Worm (Caenorhabditis elegans): Measurements from ENCODE around the gene srz-58.

The srz-58 gene

ce11 chrV:17302754-17303153 is 15.2 kb upstream of the srz-58 start, which contains the start of gene sri-70:
Gene sri-70 (plus strand): TSS chrV:17303054.
- no peak for TF ChIP-seq zip-4 (GFP tag; optimal IDR thresholded peaks at IDR 0.05)

DNA sequence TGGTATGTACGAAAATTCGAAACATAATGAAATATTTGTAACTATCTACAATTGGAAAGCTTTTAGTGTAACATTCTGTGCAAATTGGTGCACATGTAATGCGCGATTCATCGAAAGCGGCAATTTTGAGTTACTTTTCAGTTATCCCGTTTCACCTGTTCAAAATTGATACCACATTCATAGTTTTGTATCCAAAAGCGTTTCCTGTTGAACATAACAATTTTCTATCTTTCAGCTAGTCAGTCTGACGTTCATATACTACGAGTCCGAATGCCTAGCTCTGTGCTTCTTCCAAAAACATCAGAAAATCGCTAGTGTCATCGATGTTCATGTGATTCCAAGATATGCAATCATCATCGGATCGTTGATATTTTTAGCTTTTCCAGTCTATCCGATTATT is 14.6 kb upstream of the srz-58 start:
- TF ChIP-seq unc-86 (tag; optimal IDR thresholded peaks at IDR 0.05) (no peak), ztf-11 (tag; optimal IDR thresholded peaks at IDR 0.05) (no peak), lir-3 (tag; optimal IDR thresholded peaks at IDR 0.05; ENCODE audit: poor library complexity) (no peak), efl-1 (optimal IDR thresholded peaks at IDR 0.05) (no peak), efl-1 (GFP tag; optimal IDR thresholded peaks at IDR 0.05 in 1 of 2) (no peak), swsn-7 (tag; optimal IDR thresholded peaks at IDR 0.05) (no peak), elt-3 (tag; optimal IDR thresholded peaks at IDR 0.05) (no peak), nhr-90 (tag; optimal IDR thresholded peaks at IDR 0.05; ENCODE audit: poor library complexity) (no peak), blmp-1 (tag; optimal IDR thresholded peaks at IDR 0.05) (no peak), nhr-20 (tag; optimal IDR thresholded peaks at IDR 0.05) (no peak), sup-37 (GFP tag; optimal IDR thresholded peaks at IDR 0.05) (no peak), ceh-63 (GFP tag; optimal IDR thresholded peaks at IDR 0.05) (no peak), ceh-90 (tag; optimal IDR thresholded peaks at IDR 0.05) (no peak), F16B12.6 (tag; optimal IDR thresholded peaks at IDR 0.05) (no peak)

DNA sequence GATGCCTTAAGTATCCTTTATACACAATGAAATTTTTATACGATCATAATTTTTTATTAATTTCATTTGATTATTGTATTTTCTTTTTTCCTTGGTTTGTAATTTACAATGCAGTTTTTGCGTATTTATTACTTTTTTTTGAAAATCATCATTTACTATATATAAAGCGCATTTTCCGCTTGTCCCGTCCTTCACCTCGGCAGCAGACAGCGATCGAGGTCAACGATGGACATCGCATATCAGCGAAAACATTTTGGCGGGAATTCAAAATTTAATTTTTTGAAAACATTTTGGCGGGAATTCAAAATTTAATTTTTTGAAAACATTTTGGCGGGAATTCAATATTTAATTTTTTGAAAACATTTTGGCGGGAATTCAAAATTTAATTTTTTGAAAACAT is 10.0 kb upstream of the srz-58 start:
- TF ChIP-seq nhr-77 (tag; optimal IDR thresholded peaks at IDR 0.05) (no peak), unc-30 (tag; optimal IDR thresholded peaks at IDR 0.05) (no peak), efl-1 (optimal IDR thresholded peaks at IDR 0.05) (no peak), efl-1 (GFP tag; optimal IDR thresholded peaks at IDR 0.05 in 1 of 2) (peak in 1 of 2 experiments; percentile 34), dpl-1 (GFP tag; optimal IDR thresholded peaks at IDR 0.05) (peak in 1 of 3 experiments; percentile 18)

DNA sequence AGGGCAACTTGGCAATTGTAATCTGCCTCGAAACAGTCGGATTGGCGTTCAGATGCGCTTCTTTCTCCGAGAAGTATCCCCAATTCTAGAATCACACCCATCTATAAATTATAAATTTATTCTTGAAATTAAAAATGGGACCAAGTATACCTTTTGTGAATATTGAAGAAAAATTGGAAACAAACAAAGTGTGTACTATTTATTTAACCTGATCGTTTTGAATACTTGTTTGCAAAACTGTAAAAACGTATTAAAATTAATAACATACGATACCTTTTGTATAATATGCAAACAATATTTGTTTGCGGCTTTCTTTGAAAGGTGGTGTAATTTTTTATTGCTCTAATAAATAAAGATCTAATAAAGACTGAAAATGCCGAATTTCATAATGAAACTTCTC is 5.6 kb upstream of the srz-58 start, which contains the start of gene Y61B8B.3:
Y61B8B.3 (minus strand) TSS at position 101 of the 400 bp plus-strand sequence.
- no peak for TF ChIP-seq mep-1 (tag; optimal IDR thresholded peaks at IDR 0.05)
- no peak for TF ChIP-seq unc-86 (tag; optimal IDR thresholded peaks at IDR 0.05)
- TF ChIP-seq grh-1 (GFP tag; IDR thresholded peaks at IDR 0.05), result no peak
- no peak for TF ChIP-seq fkh-8 (tag; optimal IDR thresholded peaks at IDR 0.05)
- TF ChIP-seq ets-5 (GFP tag; IDR thresholded peaks at IDR 0.05), result no peak
- TF ChIP-seq sox-4 (tag; optimal IDR thresholded peaks at IDR 0.05), result no peak
- no peak for TF ChIP-seq unc-62 (GFP tag; optimal IDR thresholded peaks at IDR 0.05)
- no peak for TF ChIP-seq Y116A8C.19 (tag; optimal IDR thresholded peaks at IDR 0.05; ENCODE audit: borderline replicate concordance)
- no peak for TF ChIP-seq ztf-4 (tag; optimal IDR thresholded peaks at IDR 0.05)

ce11 chrV:17315063-17315462 is 2.9 kb upstream of the srz-58 start, which contains the start of gene F31E9.6:
Gene F31E9.6 (minus strand): TSS chrV:17315153.
- no peak for TF ChIP-seq snu-23 (GFP tag; optimal IDR thresholded peaks at IDR 0.05)
- TF ChIP-seq sup-37 (GFP tag; optimal IDR thresholded peaks at IDR 0.05), result no peak
- TF ChIP-seq efl-1 (optimal IDR thresholded peaks at IDR 0.05), result peak; percentile 9 to 46
- peak in 1 of 2 experiments; percentile 87 for TF ChIP-seq efl-1 (GFP tag; optimal IDR thresholded peaks at IDR 0.05 in 1 of 2)
- no peak for TF ChIP-seq fkh-8 (tag; optimal IDR thresholded peaks at IDR 0.05)

DNA sequence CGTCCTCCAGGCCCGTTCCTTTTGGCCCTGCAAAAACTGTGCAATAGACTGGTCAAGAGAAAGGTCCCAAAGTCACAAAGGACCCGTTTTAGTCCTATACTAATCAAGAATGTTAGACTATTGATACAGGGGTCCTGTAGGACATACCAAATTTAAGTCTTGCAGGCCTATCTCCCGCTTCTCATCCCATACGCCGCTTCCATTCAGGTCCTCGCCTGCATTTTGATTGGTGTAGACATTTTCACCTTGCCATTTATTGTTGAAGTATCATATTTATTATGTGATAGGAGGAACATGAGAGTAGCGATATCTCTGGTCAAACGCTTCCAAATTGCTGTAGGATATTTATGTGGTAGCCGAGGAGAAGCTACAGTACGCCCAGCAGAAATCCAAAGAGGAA is 650 bp upstream of the srz-58 start:
- TF ChIP-seq lin-14 (GFP tag; optimal IDR thresholded peaks at IDR 0.05) (no peak), ceh-88 (GFP tag; IDR thresholded peaks at IDR 0.05) (no peak), unc-30 (tag; optimal IDR thresholded peaks at IDR 0.05) (no peak), nhr-76 (tag; optimal IDR thresholded peaks at IDR 0.05) (no peak), nhr-237 (tag; optimal IDR thresholded peaks at IDR 0.05) (no peak), nhr-28 (tag; optimal IDR thresholded peaks at IDR 0.05) (no peak), ztf-11 (tag; optimal IDR thresholded peaks at IDR 0.05) (no peak), hpl-2 (GFP tag; optimal IDR thresholded peaks at IDR 0.05) (no peak)
